Fruit fly (Drosophila melanogaster): Measurements from ENCODE around the gene CG31139.

- TF ChIP-seq Pif1B (GFP tag; optimal IDR thresholded peaks at IDR 0.05), result no peak
- TF ChIP-seq CG8159 (tag; optimal IDR thresholded peaks at IDR 0.05), result no peak
- TF ChIP-seq D1 (tag; optimal IDR thresholded peaks at IDR 0.05), result no peak
- TF ChIP-seq CG4496 (GFP tag; IDR thresholded peaks at IDR 0.05), result no peak
- TF ChIP-seq CG14655 (GFP tag; optimal IDR thresholded peaks at IDR 0.05), result no peak
- no peak for TF ChIP-seq CG13204 (GFP tag; optimal IDR thresholded peaks at IDR 0.05)
- no peak for TF ChIP-seq CG32121 (GFP tag; IDR thresholded peaks at IDR 0.05)
- no peak for TF ChIP-seq CG34367 (tag; optimal IDR thresholded peaks at IDR 0.05)
- no peak for TF ChIP-seq Pif1A (GFP tag; optimal IDR thresholded peaks at IDR 0.05)
- TF ChIP-seq EcR (GFP tag; optimal IDR thresholded peaks at IDR 0.05), result no peak
Observed at dm6 chr3R:22793953-22794352, 45.1 kb upstream of the CG31139 start.

Measured in whole organism, pupa.